Fruit fly (Drosophila melanogaster): ENCODE results near the gene Tbc1d15-17.

Tbc1d15-17 gene

DNA sequence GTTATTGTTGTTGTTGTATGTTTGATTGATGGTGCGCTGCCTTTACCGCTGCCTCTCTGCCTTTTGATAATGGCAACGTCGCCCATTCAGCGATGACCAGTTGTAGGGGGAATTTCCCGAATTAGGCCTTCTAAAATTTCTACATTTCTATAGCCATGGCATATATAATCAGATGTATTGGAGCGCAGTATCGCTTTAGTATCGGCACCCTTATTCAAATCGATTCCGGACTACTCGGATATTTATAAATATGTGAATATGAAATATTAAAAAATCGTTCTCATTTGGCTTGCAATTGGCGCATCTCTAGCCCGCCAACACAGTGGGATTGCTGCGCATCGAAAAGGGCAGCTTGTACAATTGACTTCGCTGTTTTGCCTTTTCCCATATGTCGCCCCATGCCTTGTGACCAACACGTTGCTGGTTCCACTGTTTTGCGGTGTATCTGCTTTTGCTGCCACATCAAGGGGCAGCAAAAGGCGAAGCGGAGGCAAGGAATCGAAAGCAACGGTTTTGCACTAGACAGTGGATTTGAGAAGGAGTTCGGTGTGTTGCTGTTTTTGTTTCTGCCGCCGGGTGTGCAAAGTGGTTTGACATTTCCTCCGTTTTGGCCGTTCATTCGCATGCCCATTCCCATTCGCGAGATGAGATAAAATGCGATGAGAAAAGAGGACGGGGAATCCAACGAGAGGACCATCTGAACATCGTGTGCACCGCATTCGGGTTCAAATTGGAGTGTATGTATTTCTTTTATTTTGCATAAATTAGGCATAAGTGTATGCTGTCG lies 17.8 kb downstream of the Tbc1d15-17 start (continued):
- TF ChIP-seq fd85E (GFP tag; optimal IDR thresholded peaks at IDR 0.05) (peak; percentile 54), CG7368 (GFP tag; optimal IDR thresholded peaks at IDR 0.05) (peak; percentile 85), cyc (GFP tag; optimal IDR thresholded peaks at IDR 0.05) (peak; percentile 86), topi (GFP tag; optimal IDR thresholded peaks at IDR 0.05) (peak; percentile 90), esn (GFP tag; optimal IDR thresholded peaks at IDR 0.05) (peak; percentile 91), Hr38 (GFP tag; optimal IDR thresholded peaks at IDR 0.05) (no peak), CG8319 (GFP tag; optimal IDR thresholded peaks at IDR 0.05) (peak; percentile 71), Lpt (GFP tag; optimal IDR thresholded peaks at IDR 0.05) (peak; percentile 81), vri (GFP tag; optimal IDR thresholded peaks at IDR 0.05) (peak; percentile 84), svp (GFP tag) (peak; percentile 96), Ets96B (tag; optimal IDR thresholded peaks at IDR 0.05) (peak; percentile 91), CG34406 (GFP tag; optimal IDR thresholded peaks at IDR 0.05) (peak; percentile 80), CG10631 (GFP tag; optimal IDR thresholded peaks at IDR 0.05) (peak; percentile 93), Hr4 (GFP tag; optimal IDR thresholded peaks at IDR 0.05) (peak; percentile 90), Sox102F (GFP tag; optimal IDR thresholded peaks at IDR 0.05) (peak; percentile 86), pdm3 (GFP tag; optimal IDR thresholded peaks at IDR 0.05) (peak; percentile 92), OdsH (GFP tag; optimal IDR thresholded peaks at IDR 0.05) (peak; percentile 88), Hr39 (GFP tag; optimal IDR thresholded peaks at IDR 0.05) (peak; percentile 87), CG16779 (tag; optimal IDR thresholded peaks at IDR 0.05) (peak; percentile 79), dac (GFP tag; optimal IDR thresholded peaks at IDR 0.05) (peak; percentile 85), dsx (GFP tag; optimal IDR thresholded peaks at IDR 0.05; ENCODE audit: poor library complexity, severe bottlenecking) (peak; percentile 81), CG15336 (GFP tag; IDR thresholded peaks at IDR 0.05) (peak; percentile 71), Gug (GFP tag; IDR thresholded peaks at IDR 0.05) (peak; percentile 80)

DNA sequence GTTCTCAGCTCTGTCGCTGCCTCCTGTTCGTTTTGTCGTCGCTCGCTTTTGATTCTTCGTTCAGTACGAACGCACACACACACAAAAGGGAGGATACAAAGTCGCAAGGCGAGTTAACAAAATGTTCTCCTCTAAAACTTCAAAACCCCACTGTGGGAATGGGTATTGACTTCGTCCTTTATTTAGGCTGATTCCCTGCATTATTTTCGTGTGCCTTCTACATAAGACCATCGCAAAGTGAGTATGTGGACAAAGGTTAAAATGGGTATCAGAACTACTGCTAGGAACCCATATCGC lies 18.4 kb downstream of the Tbc1d15-17 start:
- TF ChIP-seq fd59A (GFP tag; optimal IDR thresholded peaks at IDR 0.05), result no peak
- TF ChIP-seq dsx (GFP tag; optimal IDR thresholded peaks at IDR 0.05; ENCODE audit: poor library complexity, severe bottlenecking), result peak; percentile 93
- TF ChIP-seq vri (GFP tag; optimal IDR thresholded peaks at IDR 0.05), result no peak
- no peak for TF ChIP-seq CG31627 (GFP tag; optimal IDR thresholded peaks at IDR 0.05)
- no peak for TF ChIP-seq Sox14 (GFP tag; optimal IDR thresholded peaks at IDR 0.05)

DNA sequence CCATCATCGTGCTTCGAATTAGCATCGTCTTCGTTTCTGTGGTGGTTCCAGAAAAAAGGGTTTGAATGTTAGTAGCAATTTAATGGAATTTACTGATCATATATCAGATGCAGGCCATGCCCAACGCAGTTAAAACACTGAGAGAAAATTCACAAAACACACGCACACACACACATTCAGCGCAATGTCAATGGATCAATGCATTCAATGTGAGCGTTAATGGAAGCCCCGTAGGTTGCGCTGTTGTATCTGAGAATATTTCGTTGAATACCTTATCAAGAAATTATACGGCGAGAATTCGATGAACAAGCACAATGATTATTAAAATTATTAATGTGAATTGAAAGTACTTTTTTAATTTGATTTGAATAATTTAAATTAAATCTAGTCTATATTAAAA lies 21.3 kb downstream of the Tbc1d15-17 start:
- TF ChIP-seq CG6163 (GFP tag; IDR thresholded peaks at IDR 0.05), result no peak
- peak; percentile 95 for TF ChIP-seq svp (GFP tag)

DNA sequence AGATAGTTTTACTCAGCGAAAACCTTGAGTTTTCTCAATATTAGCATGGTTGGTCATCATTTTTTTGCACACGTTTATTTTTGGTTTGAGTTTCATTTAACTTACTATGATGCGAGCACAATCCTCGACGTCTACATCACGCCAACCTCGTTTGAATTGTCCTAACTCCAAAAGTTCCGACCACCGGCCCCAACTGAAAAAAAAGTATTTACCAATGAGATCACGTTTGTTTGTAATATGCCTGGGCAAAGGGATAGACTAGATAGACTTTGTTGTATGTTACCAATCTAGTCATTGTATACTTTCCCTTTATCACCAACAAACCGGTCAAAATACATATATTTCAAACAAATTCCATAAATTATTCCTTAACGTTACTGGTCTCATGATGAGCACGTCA lies 25.2 kb downstream of the Tbc1d15-17 start, which contains the start of gene CG13693:
CG13693 (plus strand) TSS at position 301 of the 400 bp plus-strand sequence.
- TF ChIP-seq Ets21C (GFP tag; optimal IDR thresholded peaks at IDR 0.05) (no peak), Eip75B (GFP tag; optimal IDR thresholded peaks at IDR 0.05) (no peak), Gug (GFP tag; IDR thresholded peaks at IDR 0.05) (no peak), Smox (GFP tag; optimal IDR thresholded peaks at IDR 0.05) (no peak), CG11762 (GFP tag; optimal IDR thresholded peaks at IDR 0.05; ENCODE audit: insufficient read depth) (no peak), dac (GFP tag; optimal IDR thresholded peaks at IDR 0.05) (no peak), CG11294 (GFP tag; IDR thresholded peaks at IDR 0.05) (no peak), CG15336 (GFP tag; IDR thresholded peaks at IDR 0.05) (no peak), CG11902 (GFP tag; optimal IDR thresholded peaks at IDR 0.05) (no peak), CG10669 (GFP tag; optimal IDR thresholded peaks at IDR 0.05) (no peak), Ets96B (tag; optimal IDR thresholded peaks at IDR 0.05) (no peak), Hr38 (GFP tag; optimal IDR thresholded peaks at IDR 0.05) (no peak), topi (GFP tag; optimal IDR thresholded peaks at IDR 0.05) (no peak), CG6276 (GFP tag; optimal IDR thresholded peaks at IDR 0.05) (no peak), net (GFP tag; optimal IDR thresholded peaks at IDR 0.05) (no peak), eg (GFP tag; IDR thresholded peaks at IDR 0.05) (no peak), Blimp-1 (GFP tag; optimal IDR thresholded peaks at IDR 0.05) (no peak)
